Worm (Caenorhabditis elegans) whole organism, L1 larva: ENCODE data around the gene tsfm-1.

Experiments used
- C04F5.9 ChIP-seq: sonication (generic microtip); optimal IDR thresholded peaks from 2 replicates; lab custom pipeline; 2016; ENCODE audit warnings: missing genetic modification characterization, missing compliant biosample characterization
- C16A3.4 ChIP-seq: fragments of 150-350 bp; optimal IDR thresholded peaks from 2 replicates; lab custom pipeline; 2014; ENCODE audit warnings: missing biosample characterization, missing genetic modification characterization
- F16B12.6 ChIP-seq: fragments of 150-350 bp; optimal IDR thresholded peaks from 2 replicates; lab custom pipeline; 2014; ENCODE audit warnings: missing biosample characterization, missing genetic modification characterization
- Y116A8C.19 ChIP-seq: sonication (generic microtip); optimal IDR thresholded peaks from 2 replicates; lab custom pipeline; 2016; ENCODE audit warnings: missing compliant biosample characterization, missing genetic modification characterization, borderline replicate concordance
- aha-1 ChIP-seq: fragments of 150-350 bp; optimal IDR thresholded peaks from 2 replicates; lab custom pipeline; 2014; ENCODE audit warnings: missing biosample characterization, missing genetic modification characterization
- alr-1 ChIP-seq: fragments of 200-800 bp; sonication (Bioruptor generic); optimal IDR thresholded peaks from 2 replicates; lab custom pipeline; 2018; ENCODE audit warnings: borderline replicate concordance, mild to moderate bottlenecking, missing genetic modification characterization, missing compliant biosample characterization
- blmp-1 ChIP-seq: fragments of 150-350 bp; optimal IDR thresholded peaks from 2 replicates; lab custom pipeline; 2014; ENCODE audit warnings: missing biosample characterization, missing genetic modification characterization
- ceh-63 ChIP-seq: fragments of 200-800 bp; sonication (Bioruptor generic); optimal IDR thresholded peaks from 2 replicates; lab custom pipeline; 2018; ENCODE audit warnings: mild to moderate bottlenecking, missing genetic modification characterization, missing compliant biosample characterization
- ceh-88 ChIP-seq: fragments of 200-800 bp; sonication (Bioruptor generic); IDR thresholded peaks from 2 replicates; pipeline ENCODE4 v1.3.6; 2022; ENCODE audit warnings: missing genetic modification characterization, missing compliant biosample characterization
- ceh-90 ChIP-seq: sonication (generic microtip); optimal IDR thresholded peaks from 2 replicates; lab custom pipeline; 2016; ENCODE audit warnings: missing genetic modification characterization, missing compliant biosample characterization
- dpl-1 ChIP-seq, 3 experiments: fragments of 150-350 bp in 2 of 3; sonication (generic microtip) in 1 of 3; optimal IDR thresholded peaks; 2 replicates each; lab custom pipeline; 2014 to 2017; ENCODE audit warnings: missing biosample characterization in 3 of 3, missing genetic modification characterization in 3 of 3, missing genetic modification reagents in 3 of 3
- dsc-1 ChIP-seq: sonication (generic microtip); optimal IDR thresholded peaks from 2 replicates; lab custom pipeline; 2016; ENCODE audit warnings: mild to moderate bottlenecking, missing genetic modification characterization, missing compliant biosample characterization
- efl-1 ChIP-seq, 4 experiments: fragments of 150-350 bp; optimal IDR thresholded peaks in 3 of 4; peaks in 1 of 4; 1 replicate in 1 of 4; 2 replicates in 3 of 4; lab custom pipeline; 2014; ENCODE audit warnings: missing biosample characterization in 2 of 4, missing genetic modification characterization in 2 of 4, missing genetic modification reagents in 2 of 4
- egl-13 ChIP-seq: sonication (generic microtip); optimal IDR thresholded peaks from 2 replicates; lab custom pipeline; 2016; ENCODE audit warnings: missing genotype, missing genetic modification reagents, missing genetic modification characterization, missing compliant biosample characterization
- elt-2 ChIP-seq: sonication (generic microtip); optimal IDR thresholded peaks from 2 replicates; lab custom pipeline; 2016; ENCODE audit warnings: missing genetic modification characterization, mild to moderate bottlenecking, inconsistent platforms, missing compliant biosample characterization, missing genetic modification reagents
- elt-3 ChIP-seq, 6 experiments: fragments of 150-350 bp in 1 of 6; sonication (generic microtip); optimal IDR thresholded peaks; 2 replicates each; lab custom pipeline; 2017 to 2018; ENCODE audit warnings: missing biosample characterization in 6 of 6, missing genetic modification characterization in 6 of 6, inconsistent platforms in 1 of 6
- ets-5 ChIP-seq: fragments of 200-800 bp; sonication (Bioruptor generic); IDR thresholded peaks from 2 replicates; pipeline ENCODE4 v1.3.6; 2022; ENCODE audit warnings: missing genetic modification characterization, missing compliant biosample characterization
- fkh-10 ChIP-seq: sonication (generic microtip); optimal IDR thresholded peaks from 2 replicates; lab custom pipeline; 2017; ENCODE audit warnings: missing biosample characterization, missing genetic modification reagents, missing genetic modification characterization
- fkh-4 ChIP-seq: sonication (generic microtip); optimal IDR thresholded peaks from 2 replicates; lab custom pipeline; 2016; ENCODE audit warnings: missing compliant biosample characterization, missing genetic modification characterization, borderline replicate concordance
- grh-1 ChIP-seq: fragments of 200-800 bp; sonication (Bioruptor generic); IDR thresholded peaks from 2 replicates; pipeline ENCODE4 v1.3.6; 2022; ENCODE audit warnings: missing genetic modification reagents, missing genetic modification characterization, missing compliant biosample characterization
- hlh-4 ChIP-seq: sonication (generic microtip); optimal IDR thresholded peaks from 2 replicates; lab custom pipeline; 2016; ENCODE audit warnings: mild to moderate bottlenecking, missing genetic modification characterization, missing compliant biosample characterization
- hpl-2 ChIP-seq: fragments of 150-350 bp; optimal IDR thresholded peaks from 2 replicates; lab custom pipeline; 2014; ENCODE audit warnings: missing biosample characterization, missing genetic modification reagents, missing genetic modification characterization
- isw-1 ChIP-seq: fragments of 200-800 bp; sonication (Bioruptor generic); IDR thresholded peaks from 2 replicates; pipeline ENCODE4 v1.3.6; 2022; ENCODE audit warnings: missing genetic modification characterization, missing compliant biosample characterization
- lin-15B ChIP-seq: fragments of 150-350 bp; sonication (generic microtip); optimal IDR thresholded peaks from 3 replicates; lab custom pipeline; 2014; ENCODE audit warnings: missing biosample characterization, missing genetic modification characterization
- lin-39 ChIP-seq: fragments of 150-350 bp; optimal IDR thresholded peaks from 2 replicates; lab custom pipeline; 2014; ENCODE audit warnings: missing biosample characterization, missing genetic modification reagents, missing genetic modification characterization
- lsy-2 ChIP-seq, 2 experiments: fragments of 150-350 bp; optimal IDR thresholded peaks; 2 replicates each; lab custom pipeline; 2014; ENCODE audit warnings: missing biosample characterization in 2 of 2, missing genetic modification characterization in 2 of 2
- mab-9 ChIP-seq: fragments of 200-800 bp; sonication (Bioruptor generic); IDR thresholded peaks from 2 replicates; pipeline ENCODE4 v1.3.6; 2022; ENCODE audit warnings: missing genetic modification reagents, missing genetic modification characterization, missing compliant biosample characterization
- nhr-19 ChIP-seq: fragments of 200-800 bp; sonication (Bioruptor generic); conservative IDR thresholded peaks from 2 replicates; pipeline ENCODE4 v1.3.6; 2022; ENCODE audit warnings: missing genetic modification characterization, missing compliant biosample characterization
- nhr-28 ChIP-seq: fragments of 150-350 bp; optimal IDR thresholded peaks from 2 replicates; lab custom pipeline; 2014; ENCODE audit warnings: missing biosample characterization, missing genetic modification characterization
- nhr-71 ChIP-seq: sonication (generic microtip); optimal IDR thresholded peaks from 2 replicates; lab custom pipeline; 2016; ENCODE audit warnings: mild to moderate bottlenecking, missing genetic modification characterization, moderate library complexity, missing compliant biosample characterization
- nhr-84 ChIP-seq: sonication (generic microtip); optimal IDR thresholded peaks from 2 replicates; lab custom pipeline; 2017; ENCODE audit warnings: missing biosample characterization, missing genetic modification characterization
- nhr-85 ChIP-seq: sonication (generic microtip); peaks from one replicate; lab custom pipeline; 2016; ENCODE audit warnings: missing genetic modification characterization, inconsistent platforms, missing compliant biosample characterization
- nhr-90 ChIP-seq: sonication (generic microtip); optimal IDR thresholded peaks from 2 replicates; lab custom pipeline; 2016; ENCODE audit warnings: mild to moderate bottlenecking, missing genetic modification characterization, missing compliant biosample characterization; ENCODE audit not compliant: poor library complexity
- pag-3 ChIP-seq: sonication (generic microtip); optimal IDR thresholded peaks from 2 replicates; lab custom pipeline; 2017; ENCODE audit warnings: missing genetic modification characterization, mild to moderate bottlenecking, missing compliant biosample characterization, antibody characterized with exemption, borderline replicate concordance; ENCODE audit not compliant: insufficient read depth
- pax-3 ChIP-seq: fragments of 200-800 bp; sonication (Bioruptor generic); optimal IDR thresholded peaks from 2 replicates; lab custom pipeline; 2018; ENCODE audit warnings: mild to moderate bottlenecking, missing genetic modification characterization, moderate library complexity, missing compliant biosample characterization
- pqm-1 ChIP-seq: sonication (generic microtip); optimal IDR thresholded peaks from 3 replicates; lab custom pipeline; 2017; ENCODE audit warnings: missing biosample characterization, missing genetic modification characterization
- rnt-1 ChIP-seq: sonication (generic microtip); optimal IDR thresholded peaks from 2 replicates; lab custom pipeline; 2016; ENCODE audit warnings: mild to moderate bottlenecking, missing genetic modification characterization, moderate library complexity, missing compliant biosample characterization
- skn-1 ChIP-seq: fragments of 150-350 bp; optimal IDR thresholded peaks from 2 replicates; lab custom pipeline; 2014; ENCODE audit warnings: missing biosample characterization, missing genetic modification characterization
- snpc-4 ChIP-seq: fragments of 150-350 bp; optimal IDR thresholded peaks from 2 replicates; lab custom pipeline; 2014; ENCODE audit warnings: missing biosample characterization, missing genetic modification characterization
- snu-23 ChIP-seq: sonication (generic microtip); optimal IDR thresholded peaks from 2 replicates; lab custom pipeline; 2016; ENCODE audit warnings: missing genetic modification characterization, missing compliant biosample characterization
- sox-4 ChIP-seq: sonication (generic microtip); optimal IDR thresholded peaks from 2 replicates; lab custom pipeline; 2016; ENCODE audit warnings: missing genetic modification characterization, missing compliant biosample characterization
- sptf-1 ChIP-seq: fragments of 150-350 bp; optimal IDR thresholded peaks from 2 replicates; lab custom pipeline; 2014; ENCODE audit warnings: missing biosample characterization, missing genetic modification characterization
- sup-37 ChIP-seq: fragments of 200-800 bp; sonication (Bioruptor generic); optimal IDR thresholded peaks from 2 replicates; lab custom pipeline; 2018; ENCODE audit warnings: mild to moderate bottlenecking, missing genetic modification characterization, missing compliant biosample characterization
- tbx-2 ChIP-seq: sonication (generic microtip); optimal IDR thresholded peaks from 2 replicates; lab custom pipeline; 2016; ENCODE audit warnings: missing genetic modification characterization, missing compliant biosample characterization
- tlp-1 ChIP-seq: fragments of 150-350 bp; optimal IDR thresholded peaks from 2 replicates; lab custom pipeline; 2014; ENCODE audit warnings: missing biosample characterization, missing genetic modification characterization
- unc-130 ChIP-seq: fragments of 150-350 bp; optimal IDR thresholded peaks from 2 replicates; lab custom pipeline; 2017; ENCODE audit warnings: missing biosample characterization, missing genetic modification characterization, inconsistent platforms
- unc-30 ChIP-seq: sonication (generic microtip); optimal IDR thresholded peaks from 2 replicates; lab custom pipeline; 2017; ENCODE audit warnings: missing biosample characterization, missing genetic modification characterization
- unc-98 ChIP-seq: fragments of 200-800 bp; sonication (Bioruptor generic); IDR thresholded peaks from 2 replicates; pipeline ENCODE4 v1.3.6; 2022; ENCODE audit warnings: missing genetic modification characterization, missing compliant biosample characterization
- xbp-1 ChIP-seq: sonication (generic microtip); optimal IDR thresholded peaks from 2 replicates; lab custom pipeline; 2016; ENCODE audit warnings: missing genetic modification characterization, missing compliant biosample characterization
- zip-4 ChIP-seq: fragments of 200-800 bp; sonication (Bioruptor generic); optimal IDR thresholded peaks from 2 replicates; lab custom pipeline; 2018; ENCODE audit warnings: mild to moderate bottlenecking, missing genetic modification characterization, moderate library complexity, missing compliant biosample characterization

The tsfm-1 gene

ce11 chrV:12294091-12294490, 22.7 kb upstream of the tsfm-1 start (continued):
- no peak for TF ChIP-seq ceh-63 (GFP tag; lab: Kevin White, UChicago)
- no peak for TF ChIP-seq aha-1 (tag; lab: Kevin White, UChicago)
- no peak for TF ChIP-seq C16A3.4
- TF ChIP-seq rnt-1 = no peak
- peak in 2 of 6 experiments; percentile 58 to 79 for TF ChIP-seq elt-3 (tag; optimal IDR thresholded peaks at IDR 0.05; lab: Kevin White, UChicago)
- TF ChIP-seq unc-98 (GFP tag; lab: Robert Waterston, UW) = no peak
- TF ChIP-seq pax-3 (tag; lab: Kevin White, UChicago) = no peak
- no peak for TF ChIP-seq mab-9 (GFP tag; lab: Robert Waterston, UW)
- TF ChIP-seq egl-13 = no peak
- 0 out of 2 replicates have a peak, but pooled peaks have one; percentile 15 for TF ChIP-seq grh-1 (GFP tag; lab: Robert Waterston, UW)
- peak; percentile 44 for TF ChIP-seq nhr-71
- no peak for TF ChIP-seq nhr-28
- TF ChIP-seq skn-1 (tag; lab: Kevin White, UChicago) = no peak
- no peak for TF ChIP-seq zip-4 (GFP tag; lab: Kevin White, UChicago)
- TF ChIP-seq Y116A8C.19 (tag; lab: Kevin White, UChicago) = no peak
- TF ChIP-seq ets-5 (GFP tag; lab: Robert Waterston, UW) = no peak
- no peak for TF ChIP-seq dsc-1 (tag; lab: Kevin White, UChicago)
- TF ChIP-seq xbp-1 (tag; lab: Kevin White, UChicago) = no peak
- TF ChIP-seq tlp-1 = no peak
- TF ChIP-seq snpc-4 = no peak
- TF ChIP-seq blmp-1 (tag; lab: Kevin White, UChicago) = peak; percentile 54

ce11 chrV:12291587-12291986, 20.2 kb upstream of the tsfm-1 start, which contains the start of the genes srpa-68 and srh-16:
srpa-68 (minus strand) TSS chrV:12291658.
srh-16 (plus strand) TSS chrV:12291861.
- TF ChIP-seq fkh-4 (tag; lab: Kevin White, UChicago) (peak; percentile 15), hpl-2 (GFP tag; lab: Kevin White, UChicago) (peak; percentile 52), F16B12.6 (tag; lab: Kevin White, UChicago) (peak; percentile 45), pag-3 (tag; lab: Kevin White, UChicago) (no peak), xbp-1 (tag; lab: Kevin White, UChicago) (peak; percentile 93), sup-37 (GFP tag; lab: Kevin White, UChicago) (peak; percentile 89), fkh-10 (peak; percentile 77), efl-1 (optimal IDR thresholded peaks at IDR 0.05; lab: Kevin White, UChicago) (peak; percentile 82 to 99), efl-1 (GFP tag; optimal IDR thresholded peaks at IDR 0.05 in 1 of 2; lab: Kevin White, UChicago) (peak; percentile 97 to 100), elt-2 (peak; percentile 86), ceh-90 (peak; percentile 42), dsc-1 (tag; lab: Kevin White, UChicago) (peak; percentile 94), isw-1 (GFP tag; lab: Robert Waterston, UW) (peak; percentile 88), hlh-4 (peak; percentile 5), alr-1 (tag; lab: Kevin White, UChicago) (no peak), sox-4 (tag; lab: Kevin White, UChicago) (peak; percentile 87), lin-15B (tag; lab: Kevin White, UChicago) (peak; percentile 70), C04F5.9 (tag; lab: Kevin White, UChicago) (peak; percentile 71), unc-30 (tag; lab: Kevin White, UChicago) (peak; percentile 41), unc-98 (GFP tag; lab: Robert Waterston, UW) (no peak; the same call in 1 of the 2 replicates), nhr-19 (GFP tag; lab: Robert Waterston, UW) (peak; percentile 94), skn-1 (tag; lab: Kevin White, UChicago) (peak; percentile 90), snu-23 (GFP tag; lab: Kevin White, UChicago) (peak; percentile 94), nhr-85 (tag; lab: Kevin White, UChicago) (peak; percentile 98), unc-130 (tag; lab: Kevin White, UChicago) (peak; percentile 87), nhr-84 (no peak), tlp-1 (no peak), nhr-90 (peak; percentile 95), tbx-2 (tag; lab: Kevin White, UChicago) (peak; percentile 93), sptf-1 (no peak), lin-39 (tag; lab: Kevin White, UChicago) (peak; percentile 95), zip-4 (GFP tag; lab: Kevin White, UChicago) (peak; percentile 86), lsy-2 (tag; optimal IDR thresholded peaks at IDR 0.05; lab: Kevin White, UChicago) (peak; percentile 94), dpl-1 (GFP tag; optimal IDR thresholded peaks at IDR 0.05; lab: Kevin White, UChicago) (peak; percentile 98 to 99 (median 99)), snpc-4 (peak; percentile 87), elt-3 (tag; optimal IDR thresholded peaks at IDR 0.05; lab: Kevin White, UChicago) (peak in 2 of 6 experiments; percentile 86 to 89), pqm-1 (tag; lab: Kevin White, UChicago) (no peak), ceh-88 (GFP tag; lab: Robert Waterston, UW) (peak; percentile 76)
